In the genomic region with DNA sequence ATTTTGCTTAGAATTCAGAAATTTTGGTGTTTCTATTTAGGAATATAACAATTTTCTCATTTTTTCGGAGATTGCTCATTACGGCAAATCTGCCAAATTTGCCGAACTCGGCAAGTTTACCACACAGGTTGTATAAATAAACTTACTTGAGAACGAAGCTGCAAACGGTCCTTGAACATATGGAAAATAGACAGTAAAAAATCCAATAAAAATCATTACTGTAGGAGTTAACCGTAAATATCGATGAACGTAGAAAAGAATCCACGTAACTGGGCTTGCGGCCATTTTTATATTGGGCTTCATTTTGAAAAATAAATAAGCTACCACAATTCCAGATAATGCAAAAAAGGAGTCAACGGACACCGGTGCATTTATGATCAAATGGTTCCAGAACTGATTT, we compare ENCODE assay signal across 2 worm cellular contexts.
TF ChIP-seq lines count a peak whose summit lies in the region.

No protein-coding gene starts in this region.

TF ChIP-seq in whole organism, L1 larva, 84 proteins besides CTCF, POLR2A, EP300 and RAD21:
- TF ChIP-seq ets-5 (GFP tag; IDR thresholded peaks at IDR 0.05; lab: Robert Waterston, UW): 0 out of 2 replicates have a peak, but pooled peaks have one; percentile 33
- no peak for TF ChIP-seq nhr-85 (tag; lab: Kevin White, UChicago)

TF ChIP-seq in whole organism, L4 larva, 104 proteins besides CTCF, POLR2A, EP300 and RAD21:
- TF ChIP-seq nhr-6 (tag; optimal IDR thresholded peaks at IDR 0.05; lab: Kevin White, UChicago) (no peak), aha-1 (tag; lab: Kevin White, UChicago) (peak; percentile 94)

Comparison
In these comparisons a context has a peak if more than half of its experiments do, and no peak if none do; other contexts are left out.
1. Of the 29 proteins assayed by ChIP-seq in both whole organism, L4 larva and whole organism, L1 larva: peak only in whole organism, L4 larva: aha-1; only in whole organism, L1 larva: none; in both: none; in neither: 28.